Worm (Caenorhabditis elegans) whole organism, mixed stage, embryonic: ENCODE measurements around the gene npp-26.

Source experiments
- ceh-43 ChIP-seq: fragments of 200-800 bp; sonication (Bioruptor generic); optimal IDR thresholded peaks from 2 replicates; lab custom pipeline; 2018; ENCODE audit warnings: mild to moderate bottlenecking, missing genetic modification characterization, moderate library complexity, missing compliant biosample characterization
- elt-1 ChIP-seq: sonication (generic microtip); optimal IDR thresholded peaks from 2 replicates; lab custom pipeline; 2017; ENCODE audit warnings: missing genetic modification characterization, mild to moderate bottlenecking, missing compliant biosample characterization, antibody characterized with exemption, moderate library complexity, borderline replicate concordance; ENCODE audit not compliant: insufficient read depth
- lin-13 ChIP-seq: fragments of 150-350 bp; optimal IDR thresholded peaks from 2 replicates; lab custom pipeline; 2014; ENCODE audit warnings: missing biosample characterization, missing genetic modification characterization
- mep-1 ChIP-seq: fragments of 150-350 bp; optimal IDR thresholded peaks from 2 replicates; lab custom pipeline; 2017; ENCODE audit warnings: missing biosample characterization, missing genetic modification reagents, missing genetic modification characterization, inconsistent platforms
- nhr-12 ChIP-seq: fragments of 150-350 bp; optimal IDR thresholded peaks from 2 replicates; lab custom pipeline; 2014; ENCODE audit warnings: missing biosample characterization, missing genetic modification characterization
- nhr-237 ChIP-seq: fragments of 150-350 bp; optimal IDR thresholded peaks from 2 replicates; lab custom pipeline; 2014; ENCODE audit warnings: missing biosample characterization, missing genetic modification characterization
- nhr-76 ChIP-seq: sonication (generic microtip); optimal IDR thresholded peaks from 2 replicates; lab custom pipeline; 2017; ENCODE audit warnings: missing biosample characterization, missing genetic modification characterization
- pha-4 ChIP-seq: fragments of 150-350 bp; optimal IDR thresholded peaks from 2 replicates; lab custom pipeline; 2018; ENCODE audit warnings: missing biosample characterization, missing genetic modification reagents, missing genetic modification characterization
- sem-2 ChIP-seq: fragments of 200-800 bp; sonication (Bioruptor generic); optimal IDR thresholded peaks from 2 replicates; lab custom pipeline; 2018; ENCODE audit warnings: mild to moderate bottlenecking, missing genetic modification characterization, missing compliant biosample characterization
- sptf-1 ChIP-seq: sonication (generic microtip); optimal IDR thresholded peaks from 2 replicates; lab custom pipeline; 2017; ENCODE audit warnings: mild to moderate bottlenecking, missing genetic modification characterization, moderate library complexity, missing compliant biosample characterization
- unc-39 ChIP-seq: fragments of 150-350 bp; optimal IDR thresholded peaks from 2 replicates; lab custom pipeline; 2014; ENCODE audit warnings: missing biosample characterization, missing genetic modification characterization
- unc-62 ChIP-seq: fragments of 150-350 bp; optimal IDR thresholded peaks from 2 replicates; lab custom pipeline; 2014; ENCODE audit warnings: missing biosample characterization, missing genetic modification reagents, missing genetic modification characterization
- ztf-11 ChIP-seq: fragments of 150-350 bp; optimal IDR thresholded peaks from 2 replicates; lab custom pipeline; 2014; ENCODE audit warnings: missing biosample characterization, missing genetic modification characterization

ce11 chrIV:4795111-4795510 is 30.6 kb downstream of the npp-26 start:
- TF ChIP-seq nhr-76 (tag; lab: Kevin White, UChicago) (no peak), lin-13 (tag; lab: Kevin White, UChicago) (no peak), sptf-1 (no peak), pha-4 (tag; lab: Kevin White, UChicago) (no peak), ceh-43 (GFP tag; lab: Kevin White, UChicago) (no peak), elt-1 (tag; lab: Kevin White, UChicago) (no peak), nhr-237 (tag; lab: Kevin White, UChicago) (no peak), mep-1 (no peak), unc-39 (no peak), sem-2 (GFP tag; lab: Kevin White, UChicago) (no peak), nhr-12 (no peak), unc-62 (no peak), ztf-11 (no peak)
